Fruit fly (Drosophila melanogaster) whole organism, adult: Measurements from ENCODE around the gene Frq2.

Source experiments
- CG11617 ChIP-seq: fragments of 200-800 bp; sonication (Bioruptor generic); optimal IDR thresholded peaks from 2 replicates; lab custom pipeline; 2017; ENCODE audit warnings: mild to moderate bottlenecking, missing biosample characterization, missing genetic modification reagents, missing genetic modification characterization
- CG12768 ChIP-seq: fragments of 200-800 bp; sonication (Bioruptor generic); optimal IDR thresholded peaks from 2 replicates; lab custom pipeline; 2017; ENCODE audit warnings: missing biosample characterization, missing genetic modification characterization, mild to moderate bottlenecking, moderate library complexity, missing genetic modification reagents
- CG14711 ChIP-seq: fragments of 200-800 bp; sonication (Bioruptor generic); optimal IDR thresholded peaks from 2 replicates; lab custom pipeline; 2018; ENCODE audit warnings: missing biosample characterization, mild to moderate bottlenecking, missing genetic modification characterization, moderate library complexity
- CG1620 ChIP-seq: fragments of 200-800 bp; sonication (Bioruptor generic); optimal IDR thresholded peaks from 2 replicates; lab custom pipeline; 2016; ENCODE audit warnings: missing biosample characterization, missing genetic modification characterization
- CG33017 ChIP-seq: fragments of 200-800 bp; sonication (Bioruptor generic); optimal IDR thresholded peaks from 2 replicates; lab custom pipeline; 2018; ENCODE audit warnings: missing biosample characterization, mild to moderate bottlenecking, missing genetic modification characterization, moderate library complexity
- CG5204 ChIP-seq: fragments of 200-800 bp; sonication (Bioruptor generic); optimal IDR thresholded peaks from 2 replicates; lab custom pipeline; 2016; ENCODE audit warnings: missing biosample characterization, missing genetic modification characterization
- CG7045 ChIP-seq: fragments of 200-800 bp; sonication (Bioruptor generic); optimal IDR thresholded peaks from 2 replicates; lab custom pipeline; 2017; ENCODE audit warnings: missing biosample characterization, mild to moderate bottlenecking, missing genetic modification characterization
- CG7101 ChIP-seq: fragments of 200-800 bp; sonication (Bioruptor generic); optimal IDR thresholded peaks from 2 replicates; lab custom pipeline; 2018; ENCODE audit warnings: missing biosample characterization, mild to moderate bottlenecking, missing genetic modification characterization, moderate library complexity
- Clk ChIP-seq: fragments of 200-800 bp; sonication (Bioruptor generic); optimal IDR thresholded peaks from 2 replicates; lab custom pipeline; 2017; ENCODE audit warnings: missing biosample characterization, missing genetic modification characterization
- Crg-1 ChIP-seq: fragments of 200-800 bp; sonication (Bioruptor generic); optimal IDR thresholded peaks from 2 replicates; lab custom pipeline; 2016; ENCODE audit warnings: missing biosample characterization, missing genetic modification characterization
- Hr96 ChIP-seq: fragments of 200-800 bp; sonication (Bioruptor generic); optimal IDR thresholded peaks from 2 replicates; lab custom pipeline; 2016; ENCODE audit warnings: missing biosample characterization, missing genetic modification characterization
- Mnt ChIP-seq: fragments of 200-800 bp; sonication (Bioruptor generic); optimal IDR thresholded peaks from 2 replicates; lab custom pipeline; 2016; ENCODE audit warnings: missing biosample characterization, mild to moderate bottlenecking, missing genetic modification characterization
- bab1 ChIP-seq: fragments of 200-800 bp; sonication (Bioruptor generic); optimal IDR thresholded peaks from 3 replicates; lab custom pipeline; 2019; ENCODE audit warnings: missing biosample characterization, mild to moderate bottlenecking, missing genetic modification characterization, moderate library complexity
- cic ChIP-seq: fragments of 200-800 bp; sonication (Bioruptor generic); optimal IDR thresholded peaks from 2 replicates; lab custom pipeline; 2017; ENCODE audit warnings: missing biosample characterization, mild to moderate bottlenecking, missing genetic modification characterization, moderate library complexity
- cnc ChIP-seq, 2 experiments: fragments of >200 bp; optimal IDR thresholded peaks; 2 replicates each; lab custom pipeline; 2017
- kay ChIP-seq: fragments of 200-800 bp; sonication (Bioruptor generic); peaks from one replicate; lab custom pipeline; 2016; ENCODE audit warnings: missing biosample characterization, missing genetic modification characterization, borderline replicate concordance
- ovo ChIP-seq: fragments of 200-800 bp; sonication (Bioruptor generic); optimal IDR thresholded peaks from 2 replicates; lab custom pipeline; 2016; ENCODE audit warnings: missing biosample characterization, missing genetic modification characterization
- pad ChIP-seq: fragments of 200-800 bp; sonication (Bioruptor generic); optimal IDR thresholded peaks from 3 replicates; lab custom pipeline; 2017; ENCODE audit warnings: missing biosample characterization, missing genetic modification characterization, mild to moderate bottlenecking, moderate library complexity, missing genetic modification reagents
- tj ChIP-seq: fragments of 200-800 bp; sonication (Bioruptor generic); optimal IDR thresholded peaks from 3 replicates; lab custom pipeline; 2017; ENCODE audit warnings: missing biosample characterization, mild to moderate bottlenecking, missing genetic modification characterization, moderate library complexity
- toe ChIP-seq: fragments of 200-800 bp; sonication (Bioruptor generic); optimal IDR thresholded peaks from 2 replicates; lab custom pipeline; 2016; ENCODE audit warnings: missing biosample characterization, missing genetic modification characterization

The Frq2 gene

DNA sequence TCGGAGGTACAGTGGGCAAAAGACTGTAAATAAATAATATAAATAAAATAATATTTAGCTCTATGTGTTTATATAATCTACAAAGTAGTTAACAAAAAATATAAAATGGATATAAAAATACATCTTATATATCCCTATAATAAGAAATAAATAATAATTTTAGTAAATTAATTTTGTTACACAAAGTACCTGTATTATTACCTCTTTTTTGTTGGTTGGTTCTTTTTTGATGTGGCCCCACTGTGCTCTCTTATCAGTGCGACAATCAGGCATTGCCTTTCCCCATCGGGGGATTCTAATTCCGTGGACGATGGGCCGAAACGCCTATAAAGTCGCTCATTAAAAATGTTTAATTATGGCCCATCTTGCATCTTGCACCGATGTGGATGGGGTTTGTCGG lies 30.1 kb downstream of the Frq2 start:
- no peak for TF ChIP-seq CG5204 (GFP tag; lab: Kevin White, UChicago)
- TF ChIP-seq CG7101 (tag; lab: Kevin White, UChicago), result no peak
- no peak for TF ChIP-seq CG12768
- no peak for TF ChIP-seq CG14711
- no peak for TF ChIP-seq ovo
- TF ChIP-seq Crg-1 (GFP tag; lab: Kevin White, UChicago), result no peak
- TF ChIP-seq cic, result no peak
- no peak for TF ChIP-seq CG11617 (GFP tag; lab: Kevin White, UChicago)
- TF ChIP-seq tj (GFP tag; lab: Kevin White, UChicago), result no peak
- TF ChIP-seq CG33017 (tag; lab: Kevin White, UChicago), result no peak

DNA sequence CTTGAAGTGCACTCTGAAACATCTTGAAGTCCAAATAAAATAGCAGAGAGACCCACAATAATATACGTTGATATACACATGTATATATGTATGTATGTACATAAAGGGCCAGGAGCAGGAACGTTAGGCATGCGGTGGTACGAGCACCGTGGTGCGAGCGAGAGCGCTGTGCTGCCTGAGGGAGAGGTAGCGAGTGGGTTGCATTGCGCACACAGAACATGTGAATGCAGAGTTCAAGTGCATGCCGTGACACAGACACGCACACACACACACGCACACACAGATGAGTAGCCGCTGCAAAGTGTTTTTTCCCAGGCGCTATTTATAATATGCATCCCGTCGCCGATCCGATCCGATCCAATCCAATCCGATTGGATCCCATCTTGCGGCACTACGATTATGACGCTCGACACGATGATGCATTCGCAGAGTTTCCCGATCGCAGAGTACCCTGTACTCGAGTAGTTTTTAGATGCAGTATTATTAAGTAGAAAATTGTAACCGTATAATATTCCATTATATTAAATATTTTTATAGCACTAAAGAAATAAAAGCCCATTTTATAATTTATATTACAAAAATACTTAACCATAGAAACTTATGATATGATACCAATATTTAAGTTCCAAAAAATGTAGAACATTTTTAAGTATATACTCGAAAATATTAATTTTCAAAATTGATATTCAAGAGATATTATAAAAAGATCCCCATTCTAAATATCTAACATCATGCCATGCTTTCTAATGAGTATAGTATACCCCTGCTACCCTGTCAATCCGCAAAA lies 30.9 kb downstream of the Frq2 start:
- TF ChIP-seq ovo, result no peak

DNA sequence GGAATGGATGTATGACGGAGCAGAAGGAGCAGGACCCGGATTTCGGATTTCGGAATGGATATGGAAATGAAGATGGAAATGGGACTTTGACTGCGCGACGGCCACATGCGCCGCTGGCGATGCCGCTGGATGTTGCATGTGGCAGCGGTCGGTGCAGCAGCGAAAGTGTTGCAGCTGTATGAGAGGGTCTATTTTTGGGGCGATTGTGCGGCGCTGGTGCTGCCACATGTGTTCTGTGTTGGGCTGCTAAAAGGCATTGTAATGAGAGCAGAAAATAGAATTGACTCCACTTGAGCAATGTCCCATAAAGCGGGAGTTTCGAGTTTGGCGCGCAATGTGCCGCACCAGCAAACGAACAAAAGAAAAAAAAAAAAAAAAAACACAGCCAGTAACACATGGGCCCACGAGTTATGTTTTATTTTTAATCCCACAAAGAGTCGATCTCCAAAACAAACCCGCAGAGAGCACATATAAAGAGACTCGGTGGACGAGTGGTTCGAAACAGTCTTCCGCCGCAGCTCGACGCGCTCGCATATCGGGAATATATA lies 31.6 kb downstream of the Frq2 start, which contains the start of gene Him:
Gene Him, plus strand, starts transcription at position 498 of the 548 bp plus-strand sequence.
- TF ChIP-seq kay (GFP tag; lab: Kevin White, UChicago) (no peak), CG1620 (GFP tag; lab: Kevin White, UChicago) (no peak), Hr96 (GFP tag; lab: Kevin White, UChicago) (no peak), cic (no peak), CG12768 (no peak), cnc (optimal IDR thresholded peaks at IDR 0.05; lab: Kevin White, UChicago) (no peak), CG33017 (tag; lab: Kevin White, UChicago) (no peak), CG11617 (GFP tag; lab: Kevin White, UChicago) (no peak), ovo (no peak), Mnt (GFP tag; lab: Kevin White, UChicago) (no peak), CG5204 (GFP tag; lab: Kevin White, UChicago) (no peak), bab1 (GFP tag; lab: Kevin White, UChicago) (no peak), CG14711 (no peak), CG7045 (no peak)

DNA sequence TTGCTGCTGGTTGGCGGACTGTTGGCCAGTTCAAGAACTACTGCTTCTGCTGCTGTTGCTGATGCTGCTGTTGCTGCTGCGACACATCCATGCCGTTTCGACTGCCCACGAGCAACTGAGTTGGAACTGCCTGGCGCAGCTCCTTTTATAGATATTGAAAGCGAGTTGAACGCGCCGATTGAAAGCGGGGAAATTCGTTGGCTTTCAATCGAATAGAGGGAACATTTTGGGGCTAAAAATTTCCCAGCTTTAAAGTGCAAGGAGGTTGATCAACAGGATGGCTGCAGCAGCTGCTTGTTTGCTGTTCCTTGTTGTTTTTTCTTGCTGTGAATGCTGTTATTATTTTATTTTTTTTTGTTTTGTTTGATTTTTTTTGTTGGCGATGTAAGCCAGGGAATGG lies 48.6 kb downstream of the Frq2 start, which contains the start of gene CG33639:
Gene CG33639, minus strand, starts transcription at position 101 of the 400 bp plus-strand sequence.
- no peak for TF ChIP-seq ovo
- no peak for TF ChIP-seq tj (GFP tag; lab: Kevin White, UChicago)
- TF ChIP-seq cnc (optimal IDR thresholded peaks at IDR 0.05; lab: Kevin White, UChicago), result no peak
- TF ChIP-seq CG11617 (GFP tag; lab: Kevin White, UChicago), result no peak
- no peak for TF ChIP-seq CG12768
- no peak for TF ChIP-seq Crg-1 (GFP tag; lab: Kevin White, UChicago)
- no peak for TF ChIP-seq CG7101 (tag; lab: Kevin White, UChicago)
- TF ChIP-seq CG5204 (GFP tag; lab: Kevin White, UChicago), result no peak
- no peak for TF ChIP-seq kay (GFP tag; lab: Kevin White, UChicago)
- TF ChIP-seq Clk, result no peak
- no peak for TF ChIP-seq Mnt (GFP tag; lab: Kevin White, UChicago)
- TF ChIP-seq bab1 (GFP tag; lab: Kevin White, UChicago), result no peak

DNA sequence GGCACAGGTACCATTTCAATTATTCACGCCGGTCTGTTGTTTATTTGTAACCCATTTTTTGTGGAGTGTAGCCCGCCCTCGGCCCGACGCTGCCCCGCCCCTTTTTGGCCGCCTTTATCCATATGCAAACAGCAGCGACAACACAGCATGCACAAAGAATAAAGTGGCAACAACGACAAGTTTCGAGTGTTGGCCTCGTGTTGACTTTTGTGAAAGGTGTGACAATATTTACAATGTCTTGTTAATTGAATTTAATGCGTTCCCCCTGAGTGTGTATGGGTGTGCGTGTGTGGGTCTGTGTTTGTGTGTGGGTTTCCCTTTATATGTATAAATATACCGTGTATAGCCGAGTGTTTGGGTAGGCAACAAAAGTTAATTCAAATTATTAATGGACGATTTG lies 60.5 kb downstream of the Frq2 start:
- no peak for TF ChIP-seq CG14711
- no peak for TF ChIP-seq CG33017 (tag; lab: Kevin White, UChicago)
- TF ChIP-seq CG11617 (GFP tag; lab: Kevin White, UChicago), result no peak
- TF ChIP-seq toe (GFP tag; lab: Kevin White, UChicago), result no peak
- no peak for TF ChIP-seq kay (GFP tag; lab: Kevin White, UChicago)
- no peak for TF ChIP-seq bab1 (GFP tag; lab: Kevin White, UChicago)
- TF ChIP-seq CG5204 (GFP tag; lab: Kevin White, UChicago), result no peak
- no peak for TF ChIP-seq CG12768
- no peak for TF ChIP-seq Mnt (GFP tag; lab: Kevin White, UChicago)
- no peak for TF ChIP-seq Clk
- no peak for TF ChIP-seq pad (GFP tag; lab: Kevin White, UChicago)
- TF ChIP-seq CG7045, result no peak
- TF ChIP-seq CG7101 (tag; lab: Kevin White, UChicago), result no peak
- no peak for TF ChIP-seq cnc (optimal IDR thresholded peaks at IDR 0.05; lab: Kevin White, UChicago)
- no peak for TF ChIP-seq tj (GFP tag; lab: Kevin White, UChicago)
- no peak for TF ChIP-seq ovo
- TF ChIP-seq CG1620 (GFP tag; lab: Kevin White, UChicago), result no peak

DNA sequence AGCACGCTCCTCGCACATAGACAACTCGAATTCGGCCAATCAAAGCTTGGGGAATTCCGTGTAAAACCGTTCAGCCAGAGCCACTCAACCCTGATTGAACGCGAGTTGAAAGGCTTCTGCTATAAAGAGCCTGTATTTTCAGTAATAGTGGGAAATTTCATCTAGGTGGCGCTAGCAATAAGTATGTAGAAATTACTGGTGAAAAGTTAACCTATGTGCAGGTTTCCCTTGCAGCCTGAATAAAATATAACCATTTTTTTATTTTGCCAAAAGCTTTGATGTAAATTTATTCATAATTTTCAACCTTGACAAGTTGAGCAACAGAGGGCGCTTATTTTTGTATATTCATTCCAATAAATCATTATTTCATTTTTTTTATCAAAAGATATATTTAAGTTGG lies 61.0 kb downstream of the Frq2 start:
- TF ChIP-seq CG12768 (no peak), CG7101 (tag; lab: Kevin White, UChicago) (no peak), CG5204 (GFP tag; lab: Kevin White, UChicago) (no peak), toe (GFP tag; lab: Kevin White, UChicago) (no peak), tj (GFP tag; lab: Kevin White, UChicago) (no peak), Mnt (GFP tag; lab: Kevin White, UChicago) (no peak), cic (no peak), cnc (optimal IDR thresholded peaks at IDR 0.05; lab: Kevin White, UChicago) (no peak), CG1620 (GFP tag; lab: Kevin White, UChicago) (no peak), Hr96 (GFP tag; lab: Kevin White, UChicago) (no peak), kay (GFP tag; lab: Kevin White, UChicago) (no peak), CG11617 (GFP tag; lab: Kevin White, UChicago) (no peak), CG33017 (tag; lab: Kevin White, UChicago) (no peak), Crg-1 (GFP tag; lab: Kevin White, UChicago) (no peak), ovo (no peak), pad (GFP tag; lab: Kevin White, UChicago) (no peak)
